In the genomic region with DNA sequence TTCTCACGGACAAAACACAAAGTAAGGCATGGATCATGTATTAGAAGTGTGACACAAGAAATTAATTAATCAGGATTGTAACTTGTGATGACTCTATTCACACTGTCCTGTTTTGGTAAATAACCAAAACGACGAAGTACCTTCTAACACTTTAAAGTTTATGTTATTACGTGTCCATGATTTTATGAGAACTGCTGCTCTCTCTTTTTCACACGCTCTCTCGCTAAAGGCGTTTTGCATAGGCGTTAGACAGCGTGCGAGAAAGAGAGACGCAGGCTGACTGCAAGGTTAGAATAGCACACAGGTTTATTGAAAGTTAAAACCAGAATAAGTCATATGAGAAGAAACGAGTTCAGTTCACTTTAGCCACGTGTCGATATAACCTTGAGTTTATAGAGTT, we compare ENCODE assay signal across 2 worm cellular contexts.
TF ChIP-seq lines count a peak whose summit lies in the region.

No protein-coding gene starts in this region.

TF ChIP-seq in whole organism, L1 larva, 84 proteins besides CTCF, POLR2A, EP300 and RAD21 (continued from another document and continues in another):
- TF ChIP-seq lin-35 (GFP tag; optimal IDR thresholded peaks at IDR 0.05; lab: Kevin White, UChicago) = peak in 1 of 2 experiments; percentile 51
- no peak for TF ChIP-seq lin-13 (GFP tag; optimal IDR thresholded peaks at IDR 0.05; lab: Kevin White, UChicago)
- no peak for TF ChIP-seq ceh-90 (tag; optimal IDR thresholded peaks at IDR 0.05; lab: Kevin White, UChicago)
- peak; percentile 89 for TF ChIP-seq lin-14 (GFP tag; optimal IDR thresholded peaks at IDR 0.05; lab: Kevin White, UChicago)
- TF ChIP-seq ceh-88 (GFP tag; IDR thresholded peaks at IDR 0.05; lab: Robert Waterston, UW) = peak; percentile 25; the same call in 1 of the 2 replicates
- peak; percentile 39 for TF ChIP-seq nhr-47 (tag; optimal IDR thresholded peaks at IDR 0.05; lab: Kevin White, UChicago)
- peak; percentile 44 for TF ChIP-seq efl-1 (optimal IDR thresholded peaks at IDR 0.05; lab: Kevin White, UChicago)
- TF ChIP-seq efl-1 (GFP tag; optimal IDR thresholded peaks at IDR 0.05 in 1 of 2; lab: Kevin White, UChicago) = no peak
- no peak for TF ChIP-seq ceh-8 (GFP tag; optimal IDR thresholded peaks at IDR 0.05; lab: Kevin White, UChicago)
- TF ChIP-seq aha-1 (tag; optimal IDR thresholded peaks at IDR 0.05; lab: Kevin White, UChicago) = no peak
- TF ChIP-seq nhr-20 (tag; optimal IDR thresholded peaks at IDR 0.05; lab: Kevin White, UChicago) = peak; percentile 83
- TF ChIP-seq aly-2 (tag; optimal IDR thresholded peaks at IDR 0.05; lab: Kevin White, UChicago) = no peak
- TF ChIP-seq ama-1 (optimal IDR thresholded peaks at IDR 0.05; lab: Kevin White, UChicago) = no peak
- peak; percentile 12 for TF ChIP-seq rnt-1 (tag; optimal IDR thresholded peaks at IDR 0.05; lab: Kevin White, UChicago)
- no peak for TF ChIP-seq sup-37 (GFP tag; optimal IDR thresholded peaks at IDR 0.05; lab: Kevin White, UChicago)
- peak; percentile 39; the same call in 1 of the 2 replicates for TF ChIP-seq mab-9 (GFP tag; IDR thresholded peaks at IDR 0.05; lab: Robert Waterston, UW)
- no peak for TF ChIP-seq fkh-4 (tag; optimal IDR thresholded peaks at IDR 0.05; lab: Kevin White, UChicago; ENCODE audit: borderline replicate concordance)
- TF ChIP-seq dsc-1 (tag; optimal IDR thresholded peaks at IDR 0.05; lab: Kevin White, UChicago) = peak; percentile 6
- TF ChIP-seq C16A3.4 (tag; optimal IDR thresholded peaks at IDR 0.05; lab: Kevin White, UChicago) = no peak
- peak; percentile 73 for TF ChIP-seq snu-23 (GFP tag; optimal IDR thresholded peaks at IDR 0.05; lab: Kevin White, UChicago)
- no peak for TF ChIP-seq alr-1 (tag; optimal IDR thresholded peaks at IDR 0.05; lab: Kevin White, UChicago; ENCODE audit: borderline replicate concordance)
- TF ChIP-seq unc-30 (tag; optimal IDR thresholded peaks at IDR 0.05; lab: Kevin White, UChicago) = no peak
- TF ChIP-seq irx-1 (tag; optimal IDR thresholded peaks at IDR 0.05; lab: Kevin White, UChicago) = peak; percentile 0
- no peak for TF ChIP-seq hlh-17 (GFP tag; optimal IDR thresholded peaks at IDR 0.05; lab: Kevin White, UChicago; ENCODE audit: borderline replicate concordance)
- peak in 1 of 3 experiments; percentile 13 for TF ChIP-seq dpl-1 (GFP tag; optimal IDR thresholded peaks at IDR 0.05; lab: Kevin White, UChicago)
- TF ChIP-seq tbx-2 (tag; optimal IDR thresholded peaks at IDR 0.05; lab: Kevin White, UChicago) = no peak
- peak; percentile 58 for TF ChIP-seq xbp-1 (tag; optimal IDR thresholded peaks at IDR 0.05; lab: Kevin White, UChicago)
- TF ChIP-seq skn-1 (tag; optimal IDR thresholded peaks at IDR 0.05; lab: Kevin White, UChicago) = no peak
- no peak for TF ChIP-seq hlh-4 (tag; optimal IDR thresholded peaks at IDR 0.05; lab: Kevin White, UChicago)
- peak; percentile 47 for TF ChIP-seq swsn-7 (tag; optimal IDR thresholded peaks at IDR 0.05; lab: Kevin White, UChicago)
- no peak for TF ChIP-seq efl-3 (GFP tag; optimal IDR thresholded peaks at IDR 0.05; lab: Kevin White, UChicago)
- TF ChIP-seq ets-5 (GFP tag; IDR thresholded peaks at IDR 0.05; lab: Robert Waterston, UW) = no peak
- TF ChIP-seq nhr-28 (tag; optimal IDR thresholded peaks at IDR 0.05; lab: Kevin White, UChicago) = no peak
- TF ChIP-seq Y116A8C.19 (tag; optimal IDR thresholded peaks at IDR 0.05; lab: Kevin White, UChicago; ENCODE audit: borderline replicate concordance) = no peak
- TF ChIP-seq elt-2 (tag; optimal IDR thresholded peaks at IDR 0.05; lab: Kevin White, UChicago) = no peak
- peak; percentile 55 for TF ChIP-seq nhr-19 (GFP tag; conservative IDR thresholded peaks at IDR 0.05; lab: Robert Waterston, UW)
- no peak for TF ChIP-seq mef-2 (tag; optimal IDR thresholded peaks at IDR 0.05; lab: Kevin White, UChicago)
- TF ChIP-seq C34B4.2 (tag; optimal IDR thresholded peaks at IDR 0.05; lab: Kevin White, UChicago) = no peak
- TF ChIP-seq pqm-1 (tag; optimal IDR thresholded peaks at IDR 0.05; lab: Kevin White, UChicago) = no peak
- no peak for TF ChIP-seq unc-86 (tag; optimal IDR thresholded peaks at IDR 0.05; lab: Kevin White, UChicago)
- no peak for TF ChIP-seq nhr-11 (tag; optimal IDR thresholded peaks at IDR 0.05; lab: Kevin White, UChicago)
- TF ChIP-seq vab-15 (tag; optimal IDR thresholded peaks at IDR 0.05; lab: Kevin White, UChicago) = peak; percentile 69
- TF ChIP-seq ztf-4 (tag; optimal IDR thresholded peaks at IDR 0.05; lab: Kevin White, UChicago) = no peak
- TF ChIP-seq unc-130 (tag; optimal IDR thresholded peaks at IDR 0.05; lab: Kevin White, UChicago) = no peak
- TF ChIP-seq ceh-63 (GFP tag; optimal IDR thresholded peaks at IDR 0.05; lab: Kevin White, UChicago) = no peak
- no peak for TF ChIP-seq fos-1 (tag; optimal IDR thresholded peaks at IDR 0.05; lab: Kevin White, UChicago)
- TF ChIP-seq hpl-2 (GFP tag; optimal IDR thresholded peaks at IDR 0.05; lab: Kevin White, UChicago) = no peak
- TF ChIP-seq fkh-8 (tag; optimal IDR thresholded peaks at IDR 0.05; lab: Kevin White, UChicago) = no peak
- TF ChIP-seq ces-1 (GFP tag; optimal IDR thresholded peaks at IDR 0.05; lab: Kevin White, UChicago) = no peak
- no peak for TF ChIP-seq F16B12.6 (tag; optimal IDR thresholded peaks at IDR 0.05; lab: Kevin White, UChicago)
- TF ChIP-seq pax-3 (tag; optimal IDR thresholded peaks at IDR 0.05; lab: Kevin White, UChicago) = peak; percentile 24
- no peak for TF ChIP-seq egl-27 (tag; optimal IDR thresholded peaks at IDR 0.05; lab: Kevin White, UChicago)
- TF ChIP-seq lir-3 (tag; optimal IDR thresholded peaks at IDR 0.05; lab: Kevin White, UChicago; ENCODE audit: poor library complexity) = peak; percentile 41
- no peak for TF ChIP-seq sptf-1 (tag; optimal IDR thresholded peaks at IDR 0.05; lab: Kevin White, UChicago)
- TF ChIP-seq grh-1 (GFP tag; IDR thresholded peaks at IDR 0.05; lab: Robert Waterston, UW) = peak; percentile 96
- TF ChIP-seq jun-1 (tag; optimal IDR thresholded peaks at IDR 0.05; lab: Kevin White, UChicago) = no peak
- peak; percentile 26 to 54 for TF ChIP-seq lsy-2 (tag; optimal IDR thresholded peaks at IDR 0.05; lab: Kevin White, UChicago)
- TF ChIP-seq nhr-84 (tag; optimal IDR thresholded peaks at IDR 0.05; lab: Kevin White, UChicago) = no peak
- TF ChIP-seq pag-3 (tag; optimal IDR thresholded peaks at IDR 0.05; lab: Kevin White, UChicago; ENCODE audit: borderline replicate concordance, insufficient read depth) = no peak
- no peak for TF ChIP-seq tlp-1 (tag; optimal IDR thresholded peaks at IDR 0.05; lab: Kevin White, UChicago)
- TF ChIP-seq nhr-237 (tag; optimal IDR thresholded peaks at IDR 0.05; lab: Kevin White, UChicago) = no peak
- peak in 1 of 2 experiments; percentile 38 for TF ChIP-seq mdl-1 (tag; optimal IDR thresholded peaks at IDR 0.05; lab: Kevin White, UChicago)
- TF ChIP-seq ceh-82 (tag; optimal IDR thresholded peaks at IDR 0.05; lab: Kevin White, UChicago) = no peak
- TF ChIP-seq snpc-4 (tag; optimal IDR thresholded peaks at IDR 0.05; lab: Kevin White, UChicago) = no peak

TF ChIP-seq in whole organism, L2 larva, 48 proteins besides CTCF, POLR2A, EP300 and RAD21 (continued from another document):
- TF ChIP-seq ama-1 (optimal IDR thresholded peaks at IDR 0.05; lab: Kevin White, UChicago) (no peak), mdl-1 (tag; optimal IDR thresholded peaks at IDR 0.05; lab: Kevin White, UChicago) (no peak), lin-13 (GFP tag; optimal IDR thresholded peaks at IDR 0.05; lab: Kevin White, UChicago) (no peak), ztf-1 (GFP tag; conservative IDR thresholded peaks at IDR 0.05; lab: Robert Waterston, UW) (no peak)
